Fruit fly (Drosophila melanogaster) whole organism, embryonic: ENCODE measurements around the gene usp.
A peak's percentile ranks its signal among the peaks of the same experiment; 100 is the strongest.

Experiments used
- Adf1 ChIP-seq: fragments of 200-800 bp; sonication (Bioruptor generic); IDR thresholded peaks from 2 replicates; pipeline ENCODE4 v1.3.6; 2022; ENCODE audit warnings: missing biosample characterization, missing genetic modification characterization
- Blimp-1 ChIP-seq: fragments of 200-800 bp; sonication (Bioruptor generic); optimal IDR thresholded peaks from 3 replicates; lab custom pipeline; 2018; ENCODE audit warnings: missing biosample characterization, missing genetic modification characterization, mild to moderate bottlenecking, moderate library complexity, missing genetic modification reagents
- CG11093 ChIP-seq: fragments of 200-800 bp; sonication (Bioruptor generic); IDR thresholded peaks from 3 replicates; pipeline ENCODE4 v1.3.6; 2022; ENCODE audit warnings: missing biosample characterization, missing genetic modification characterization
- CG14050 ChIP-seq: fragments of 200-800 bp; sonication (Bioruptor generic); IDR thresholded peaks from 3 replicates; pipeline ENCODE4 v1.3.6; 2022; ENCODE audit warnings: missing biosample characterization, missing genetic modification characterization
- CG15269 ChIP-seq: fragments of 200-800 bp; sonication (Bioruptor generic); optimal IDR thresholded peaks from 2 replicates; lab custom pipeline; 2018; ENCODE audit warnings: missing biosample characterization, mild to moderate bottlenecking, missing genetic modification characterization, moderate library complexity
- CG16815 ChIP-seq: fragments of 200-800 bp; sonication (Bioruptor generic); optimal IDR thresholded peaks from 3 replicates; lab custom pipeline; 2017; ENCODE audit warnings: missing biosample characterization, mild to moderate bottlenecking, missing genetic modification characterization
- CG17912 ChIP-seq: fragments of 200-800 bp; sonication (Bioruptor generic); optimal IDR thresholded peaks from 2 replicates; lab custom pipeline; 2018; ENCODE audit warnings: missing biosample characterization, mild to moderate bottlenecking, missing genetic modification characterization
- CG2120 ChIP-seq: fragments of 200-800 bp; sonication (Bioruptor generic); optimal IDR thresholded peaks from 3 replicates; lab custom pipeline; 2016; ENCODE audit warnings: missing biosample characterization, missing genetic modification characterization
- CG3838 ChIP-seq: fragments of 200-800 bp; sonication (Bioruptor generic); optimal IDR thresholded peaks from 3 replicates; lab custom pipeline; 2016; ENCODE audit warnings: missing biosample characterization, missing genetic modification characterization
- CG3847 ChIP-seq: fragments of 200-800 bp; sonication (Bioruptor generic); IDR thresholded peaks from 2 replicates; pipeline ENCODE4 v1.3.6; 2022; ENCODE audit warnings: missing biosample characterization, missing genetic modification characterization
- CG6791 ChIP-seq: fragments of 200-800 bp; sonication (Bioruptor generic); IDR thresholded peaks from 3 replicates; pipeline ENCODE4 v1.3.6; 2022; ENCODE audit warnings: missing biosample characterization, missing genetic modification characterization; ENCODE audit not compliant: partially characterized antibody
- CG7928 ChIP-seq: fragments of 200-800 bp; sonication (Bioruptor generic); optimal IDR thresholded peaks from 2 replicates; lab custom pipeline; 2017; ENCODE audit warnings: missing biosample characterization, mild to moderate bottlenecking, missing genetic modification characterization
- CG8089 ChIP-seq: fragments of 200-800 bp; sonication (Bioruptor generic); optimal IDR thresholded peaks from 3 replicates; lab custom pipeline; 2016; ENCODE audit warnings: missing biosample characterization, missing genetic modification characterization
- CG8290 ChIP-seq, 3 experiments: fragments of 200-800 bp; sonication (Bioruptor generic); optimal IDR thresholded peaks; 2 replicates each; lab custom pipeline; 2016 to 2019; ENCODE audit warnings: missing biosample characterization in 3 of 3, missing genetic modification characterization in 3 of 3, mild to moderate bottlenecking in 2 of 3, moderate library complexity in 1 of 3
- CG9215 ChIP-seq: fragments of 200-800 bp; sonication (Bioruptor generic); IDR thresholded peaks from 2 replicates; pipeline ENCODE4 v1.3.6; 2022; ENCODE audit warnings: missing biosample characterization, missing genetic modification characterization
- CG9727 ChIP-seq: fragments of 200-800 bp; sonication (Bioruptor generic); optimal IDR thresholded peaks from 3 replicates; lab custom pipeline; 2017; ENCODE audit warnings: missing biosample characterization, mild to moderate bottlenecking, missing genetic modification characterization
- E2f2 ChIP-seq: fragments of 200-800 bp; sonication (Bioruptor generic); IDR thresholded peaks from 2 replicates; pipeline ENCODE4 v1.3.6; 2022; ENCODE audit warnings: missing biosample characterization, missing genetic modification characterization
- HHEX ChIP-seq: fragments of 200-800 bp; sonication (Bioruptor generic); optimal IDR thresholded peaks from 3 replicates; lab custom pipeline; 2017; ENCODE audit warnings: missing biosample characterization, mild to moderate bottlenecking, missing genetic modification characterization, missing genetic modification reagents
- Jarid2 ChIP-seq: fragments of 200-800 bp; sonication (Bioruptor generic); optimal IDR thresholded peaks from 3 replicates; lab custom pipeline; 2017; ENCODE audit warnings: mild to moderate bottlenecking, missing biosample characterization, missing genetic modification reagents, missing genetic modification characterization
- Myb ChIP-seq: fragments of 200-800 bp; sonication (Bioruptor generic); optimal IDR thresholded peaks from 2 replicates; lab custom pipeline; 2016; ENCODE audit warnings: missing biosample characterization, missing genetic modification characterization
- NFAT ChIP-seq: fragments of 200-800 bp; sonication (Bioruptor generic); IDR thresholded peaks from 2 replicates; pipeline ENCODE4 v1.3.6; 2022; ENCODE audit warnings: missing biosample characterization, missing genetic modification characterization
- Nf-YB ChIP-seq: fragments of 200-800 bp; sonication (Bioruptor generic); optimal IDR thresholded peaks from 3 replicates; lab custom pipeline; 2019; ENCODE audit warnings: missing biosample characterization, mild to moderate bottlenecking, missing genetic modification characterization, moderate library complexity
- Oaz ChIP-seq: fragments of 200-800 bp; sonication (Bioruptor generic); IDR thresholded peaks from 2 replicates; pipeline ENCODE4 v1.3.6; 2022; ENCODE audit warnings: missing biosample characterization, missing genetic modification characterization
- Poxn ChIP-seq: fragments of 200-800 bp; sonication (Bioruptor generic); IDR thresholded peaks from 2 replicates; pipeline ENCODE4 v1.3.6; 2022; ENCODE audit warnings: missing biosample characterization, missing genetic modification characterization
- Sox100B ChIP-seq: fragments of 200-800 bp; sonication (Bioruptor generic); optimal IDR thresholded peaks from 3 replicates; lab custom pipeline; 2018; ENCODE audit warnings: missing biosample characterization, mild to moderate bottlenecking, missing genetic modification characterization
- Sry-β ChIP-seq: fragments of 200-800 bp; sonication (Bioruptor generic); optimal IDR thresholded peaks from 2 replicates; lab custom pipeline; 2018; ENCODE audit warnings: missing biosample characterization, mild to moderate bottlenecking, missing genetic modification characterization, moderate library complexity
- Ssrp ChIP-seq: fragments of 200-800 bp; sonication (Bioruptor generic); optimal IDR thresholded peaks from 2 replicates; lab custom pipeline; 2018; ENCODE audit warnings: missing biosample characterization, mild to moderate bottlenecking, missing genetic modification characterization, moderate library complexity
- bbx ChIP-seq: fragments of 200-800 bp; sonication (Bioruptor generic); IDR thresholded peaks from 2 replicates; pipeline ENCODE4 v1.3.6; 2022; ENCODE audit warnings: missing biosample characterization, missing genetic modification characterization; ENCODE audit not compliant: partially characterized antibody
- bigmax ChIP-seq: fragments of 200-800 bp; sonication (Bioruptor generic); optimal IDR thresholded peaks from 2 replicates; lab custom pipeline; 2018; ENCODE audit warnings: missing biosample characterization, mild to moderate bottlenecking, missing genetic modification characterization
- br ChIP-seq: fragments of >200 bp; optimal IDR thresholded peaks from 2 replicates; lab custom pipeline; 2017
- chm ChIP-seq: fragments of 200-800 bp; sonication (Bioruptor generic); IDR thresholded peaks from 2 replicates; pipeline ENCODE4 v1.3.6; 2022; ENCODE audit warnings: missing biosample characterization, missing genetic modification characterization
- ci ChIP-seq: fragments of 200-800 bp; sonication (Bioruptor generic); IDR thresholded peaks from 3 replicates; pipeline ENCODE4 v1.3.6; 2022; ENCODE audit warnings: missing biosample characterization, missing genetic modification characterization
- exex ChIP-seq: fragments of 200-800 bp; sonication (Bioruptor generic); optimal IDR thresholded peaks from 4 replicates; lab custom pipeline; 2018; ENCODE audit warnings: missing biosample characterization, mild to moderate bottlenecking, missing genetic modification characterization, moderate library complexity
- fd3F ChIP-seq: fragments of 200-800 bp; sonication (Bioruptor generic); optimal IDR thresholded peaks from 2 replicates; lab custom pipeline; 2018; ENCODE audit warnings: missing biosample characterization, mild to moderate bottlenecking, missing genetic modification characterization, moderate library complexity
- fu2 ChIP-seq: fragments of 200-800 bp; sonication (Bioruptor generic); optimal IDR thresholded peaks from 2 replicates; lab custom pipeline; 2016; ENCODE audit warnings: missing biosample characterization, missing genetic modification characterization
- gem ChIP-seq: fragments of 200-800 bp; sonication (Bioruptor generic); optimal IDR thresholded peaks from 2 replicates; lab custom pipeline; 2019; ENCODE audit warnings: missing biosample characterization, mild to moderate bottlenecking, missing genetic modification characterization, moderate library complexity
- gro ChIP-seq: fragments of 200-800 bp; sonication (Bioruptor generic); optimal IDR thresholded peaks from 2 replicates; lab custom pipeline; 2016; ENCODE audit warnings: missing biosample characterization, missing genetic modification characterization
- hkb ChIP-seq, 2 experiments: fragments of 200-800 bp in 1 of 2; fragments of >200 bp in 1 of 2; sonication (Bioruptor generic) in 1 of 2; IDR thresholded peaks in 1 of 2; optimal IDR thresholded peaks in 1 of 2; 2 replicates each; pipeline versions ENCODE4 v1.3.6 to Lab custom; 2017 to 2022; ENCODE audit warnings: missing biosample characterization in 1 of 2, missing genetic modification characterization in 1 of 2
- mld ChIP-seq: fragments of 200-800 bp; sonication (Bioruptor generic); IDR thresholded peaks from 3 replicates; pipeline ENCODE4 v1.3.6; 2022; ENCODE audit warnings: missing biosample characterization, missing genetic modification characterization; ENCODE audit not compliant: partially characterized antibody
- ranshi ChIP-seq: fragments of 200-800 bp; sonication (Bioruptor generic); IDR thresholded peaks from 2 replicates; pipeline ENCODE4 v1.3.6; 2022; ENCODE audit warnings: missing biosample characterization, missing genetic modification characterization
- salm ChIP-seq: fragments of 200-800 bp; sonication (Bioruptor generic); optimal IDR thresholded peaks from 2 replicates; lab custom pipeline; 2018; ENCODE audit warnings: missing biosample characterization, mild to moderate bottlenecking, missing genetic modification characterization
- shn ChIP-seq: fragments of 200-800 bp; sonication (Bioruptor generic); optimal IDR thresholded peaks from 3 replicates; lab custom pipeline; 2016; ENCODE audit warnings: missing biosample characterization, missing genetic modification characterization
- so ChIP-seq: fragments of 200-800 bp; sonication (Bioruptor generic); IDR thresholded peaks from 3 replicates; pipeline ENCODE4 v1.3.6; 2022; ENCODE audit warnings: missing biosample characterization, missing genetic modification characterization
- sqz ChIP-seq: fragments of 200-800 bp; sonication (Bioruptor generic); optimal IDR thresholded peaks from 3 replicates; lab custom pipeline; 2018; ENCODE audit warnings: missing biosample characterization, mild to moderate bottlenecking, missing genetic modification characterization
- trh ChIP-seq: fragments of 200-800 bp; sonication (Bioruptor generic); optimal IDR thresholded peaks from 2 replicates; lab custom pipeline; 2016; ENCODE audit warnings: missing biosample characterization, missing genetic modification characterization
- unpg ChIP-seq: fragments of 200-800 bp; sonication (Bioruptor generic); optimal IDR thresholded peaks from 3 replicates; lab custom pipeline; 2018; ENCODE audit warnings: missing biosample characterization, mild to moderate bottlenecking, missing genetic modification characterization, moderate library complexity
- usp ChIP-seq: fragments of >200 bp; optimal IDR thresholded peaks from 2 replicates; lab custom pipeline; 2017; ENCODE audit warnings: missing biosample characterization, missing genetic modification characterization

Gene usp

dm6 chrX:2011288-2012120 lies 30.6 kb downstream of the usp start (continued):
- TF ChIP-seq Jarid2 (GFP tag; lab: Kevin White, UChicago) (no peak), exex (no peak), CG7928 (GFP tag; lab: Kevin White, UChicago) (no peak), CG8290 (GFP tag; optimal IDR thresholded peaks at IDR 0.05; lab: Kevin White, UChicago) (no peak), CG8290 (tag; optimal IDR thresholded peaks at IDR 0.05; lab: Kevin White, UChicago) (peak in 1 of 2 experiments; percentile 12), CG14050 (GFP tag; lab: Robert Waterston, UW) (peak; percentile 72), Ssrp (tag; lab: Kevin White, UChicago) (peak; percentile 50), unpg (GFP tag; lab: Kevin White, UChicago) (peak; percentile 48), Oaz (GFP tag; lab: Robert Waterston, UW) (no peak), CG6791 (GFP tag; lab: Robert Waterston, UW) (no peak), CG11093 (GFP tag; lab: Robert Waterston, UW) (no peak), CG3838 (GFP tag; lab: Kevin White, UChicago) (no peak), Sry-β (GFP tag; lab: Kevin White, UChicago) (no peak), CG8089 (no peak), ci (GFP tag; lab: Robert Waterston, UW) (peak; percentile 88), hkb (optimal IDR thresholded peaks at IDR 0.05; lab: Kevin White, UChicago) (no peak), hkb (GFP tag; IDR thresholded peaks at IDR 0.05; lab: Robert Waterston, UW) (peak; percentile 45; the same call in 1 of the 2 replicates), chm (GFP tag; lab: Robert Waterston, UW) (peak; percentile 67), CG15269 (peak; percentile 54), shn (no peak), NFAT (GFP tag; lab: Robert Waterston, UW) (peak; percentile 50; the same call in 1 of the 2 replicates), Sox100B (GFP tag; lab: Kevin White, UChicago) (peak; percentile 54), gem (peak; percentile 74), gro (GFP tag; lab: Kevin White, UChicago) (no peak), ranshi (GFP tag; lab: Robert Waterston, UW) (peak; percentile 65), CG2120 (GFP tag; lab: Kevin White, UChicago) (peak; percentile 44), Nf-YB (GFP tag; lab: Kevin White, UChicago) (no peak), CG17912 (GFP tag; lab: Kevin White, UChicago) (no peak), E2f2 (GFP tag; lab: Robert Waterston, UW) (peak; percentile 41), Myb (no peak), CG9215 (GFP tag; lab: Robert Waterston, UW) (peak; percentile 37), fd3F (GFP tag; lab: Kevin White, UChicago) (no peak), fu2 (GFP tag; lab: Kevin White, UChicago) (no peak), CG16815 (peak; percentile 26), Adf1 (GFP tag; lab: Robert Waterston, UW) (peak; percentile 8; the same call in 1 of the 2 replicates), trh (GFP tag; lab: Kevin White, UChicago) (no peak), mld (GFP tag; lab: Robert Waterston, UW) (no peak), bbx (GFP tag; lab: Robert Waterston, UW) (no peak), CG9727 (GFP tag; lab: Kevin White, UChicago) (peak; percentile 53), bigmax (GFP tag; lab: Kevin White, UChicago) (no peak), so (GFP tag; lab: Robert Waterston, UW) (0 out of 3 replicates have a peak, but pooled peaks have one; percentile 47), Poxn (GFP tag; lab: Robert Waterston, UW) (no peak), usp (GFP tag; lab: Kevin White, UChicago) (no peak), sqz (GFP tag; lab: Kevin White, UChicago) (peak; percentile 52), HHEX (GFP tag; lab: Kevin White, UChicago) (peak; percentile 1), br (no peak), CG3847 (GFP tag; lab: Robert Waterston, UW) (peak; percentile 34; the same call in 1 of the 2 replicates), Blimp-1 (GFP tag; lab: Kevin White, UChicago) (peak; percentile 42), salm (tag; lab: Kevin White, UChicago) (no peak)
